Fruit fly (Drosophila melanogaster): ENCODE results near the gene Jhbp15.

DNA sequence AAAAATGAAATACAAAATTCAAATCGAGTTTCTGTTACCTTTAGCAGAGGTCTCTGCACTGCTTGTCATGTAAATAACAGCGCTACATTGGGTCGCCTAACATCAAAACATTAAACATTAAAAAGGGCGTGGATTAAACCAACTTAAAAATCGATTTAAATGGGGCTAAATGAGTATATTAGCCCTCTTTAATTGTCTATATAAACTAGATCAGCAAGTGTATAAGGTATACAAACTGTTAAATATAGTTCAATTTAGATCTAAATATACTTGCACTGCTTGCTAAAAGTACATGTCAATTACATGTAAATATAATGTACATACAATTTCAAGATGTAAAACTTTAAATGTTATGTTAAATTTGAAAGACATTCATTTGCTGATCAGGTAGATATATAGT is 19.0 kb upstream of the Jhbp15 start:
- no peak for TF ChIP-seq bab1 (GFP tag; optimal IDR thresholded peaks at IDR 0.05)
- no peak for TF ChIP-seq Clk (GFP tag; optimal IDR thresholded peaks at IDR 0.05)
- TF ChIP-seq CG11617 (GFP tag; optimal IDR thresholded peaks at IDR 0.05), result no peak
- no peak for TF ChIP-seq tj (GFP tag; optimal IDR thresholded peaks at IDR 0.05)
- TF ChIP-seq Hr96 (GFP tag; optimal IDR thresholded peaks at IDR 0.05), result no peak
- TF ChIP-seq CG5204 (GFP tag; optimal IDR thresholded peaks at IDR 0.05), result no peak
- TF ChIP-seq Mnt (GFP tag; optimal IDR thresholded peaks at IDR 0.05), result no peak
- TF ChIP-seq kay (GFP tag; ENCODE audit: borderline replicate concordance), result peak; percentile 17
- TF ChIP-seq CG7045 (GFP tag; optimal IDR thresholded peaks at IDR 0.05), result no peak

Measured in whole organism, adult.